Fruit fly (Drosophila melanogaster) ovary, adult (tissue): ENCODE data around the gene MESR6.

Experiments used
- CG17801 ChIP-seq: fragments of 200-800 bp; optimal IDR thresholded peaks from 2 replicates; lab custom pipeline; 2019; ENCODE audit warnings: missing biosample characterization, mild to moderate bottlenecking, missing genetic modification characterization, moderate library complexity; ENCODE audit not compliant: partially characterized antibody

The MESR6 gene

dm6 chr3L:19085688-19086363 is 6.6 kb upstream of the MESR6 start:
- no peak for TF ChIP-seq CG17801 (GFP tag; lab: Kevin White, UChicago)

dm6 chr3L:19086364-19087200 is 5.9 kb upstream of the MESR6 start, which contains the start of gene Mkp3:
TSS of gene Mkp3 (minus strand) at chr3L:19086426.
- TF ChIP-seq CG17801 (GFP tag; lab: Kevin White, UChicago): peak; percentile 91

dm6 chr3L:19087369-19088275 is 4.8 kb upstream of the MESR6 start:
- no peak for TF ChIP-seq CG17801 (GFP tag; lab: Kevin White, UChicago)

DNA sequence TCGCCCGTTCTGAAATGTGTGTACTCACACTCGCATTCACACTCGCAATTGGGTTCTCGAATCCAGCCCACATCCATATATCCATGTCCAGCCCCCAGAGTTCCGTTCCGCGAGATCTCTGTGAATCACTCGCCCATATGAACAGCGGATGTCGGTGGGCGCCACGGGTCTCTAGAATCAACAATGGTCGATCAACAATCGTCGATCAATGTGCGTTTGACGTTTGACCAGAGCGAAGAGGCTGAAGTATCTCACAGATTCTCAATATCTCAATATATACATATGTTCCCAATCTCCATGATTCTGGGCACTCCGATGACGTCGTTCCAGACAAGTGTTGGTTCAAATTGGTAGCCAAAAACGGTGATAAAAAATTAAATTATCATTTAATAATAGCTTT is 3.4 kb upstream of the MESR6 start:
- no peak for TF ChIP-seq CG17801 (GFP tag; lab: Kevin White, UChicago)

DNA sequence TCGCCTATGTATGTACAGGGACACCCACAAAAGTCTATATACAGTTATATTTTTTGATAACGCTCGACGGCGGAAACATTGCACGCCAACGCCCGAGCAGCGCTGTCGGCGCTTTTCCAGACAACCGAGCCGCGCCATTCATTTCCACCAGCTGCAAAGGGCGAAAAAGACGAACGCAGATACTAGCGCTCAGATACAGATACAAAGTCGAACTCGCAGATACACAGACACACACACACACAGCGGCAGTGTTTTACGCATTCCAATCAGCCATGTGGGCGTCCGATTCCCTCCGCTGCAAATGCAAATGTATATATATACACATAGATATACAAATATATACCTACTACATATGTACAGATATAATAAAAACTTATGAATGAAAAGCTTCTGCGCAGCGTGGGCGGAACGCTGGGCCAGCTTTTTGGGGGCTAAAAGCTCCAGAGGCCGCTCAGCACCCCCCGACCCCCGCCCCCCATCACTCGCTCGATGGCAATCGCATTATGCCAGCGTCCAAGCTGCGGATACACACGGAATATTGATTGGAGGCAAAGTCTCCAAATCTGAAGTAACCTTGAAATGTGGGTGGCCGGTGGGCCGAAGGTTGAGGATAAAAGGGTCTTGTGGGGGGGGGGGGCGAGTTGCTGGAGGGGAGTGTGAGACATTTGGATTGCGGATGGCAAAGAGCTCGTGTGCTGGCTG is 896 bp upstream of the MESR6 start:
- TF ChIP-seq CG17801 (GFP tag; lab: Kevin White, UChicago): no peak

DNA sequence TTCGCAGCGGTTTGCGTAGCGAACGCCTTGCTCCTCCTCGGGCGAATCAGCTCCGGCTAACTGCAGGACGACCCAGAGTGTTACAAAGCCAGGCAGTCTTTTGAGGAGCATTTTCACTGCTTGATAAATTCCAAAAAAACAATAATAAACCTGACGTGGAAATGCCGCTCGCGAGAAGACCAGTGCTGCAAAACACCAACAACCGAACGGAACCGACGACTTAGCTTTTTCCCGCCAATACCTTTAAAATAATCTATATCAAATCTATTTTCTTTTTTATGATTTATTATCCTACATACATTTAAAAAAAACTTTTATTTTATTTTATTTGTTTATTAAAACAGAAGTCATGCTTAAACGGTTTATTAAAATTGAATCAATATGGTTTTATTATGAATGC is 3.6 kb downstream of the MESR6 start, which contains the start of gene CNPYb:
Gene CNPYb, minus strand, starts transcription at position 186 of the 400 bp plus-strand sequence.
- no peak for TF ChIP-seq CG17801 (GFP tag; lab: Kevin White, UChicago)

- TF ChIP-seq CG17801 (GFP tag; lab: Kevin White, UChicago): no peak
Observed at dm6 chr3L:19097102-19097501, 4.6 kb downstream of the MESR6 start.

DNA sequence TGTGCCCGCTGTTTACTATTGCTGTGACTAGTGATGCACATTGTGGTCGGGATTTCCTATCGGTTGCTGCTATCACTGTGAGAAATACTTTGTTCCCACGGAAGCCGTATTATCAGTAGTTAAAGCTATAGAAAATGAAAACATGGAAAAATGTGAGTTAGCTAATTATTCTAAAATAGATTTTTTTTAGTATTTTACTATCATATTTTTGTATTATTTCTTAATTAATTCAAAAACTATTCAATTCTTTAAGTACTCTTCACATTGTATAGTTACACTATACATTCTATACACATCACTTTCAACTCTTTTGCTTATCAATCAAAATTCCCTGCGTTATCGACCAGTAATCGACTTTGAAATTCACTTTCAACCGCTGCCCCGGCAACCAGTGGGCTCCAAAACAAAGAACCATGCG is 5.2 kb downstream of the MESR6 start, which contains the start of the genes Naxd and CG14079:
Gene Naxd, minus strand, starts transcription at position 45 of the 418 bp plus-strand sequence.
Gene CG14079, plus strand, starts transcription at position 335 of the 418 bp plus-strand sequence.
- peak; percentile 90 for TF ChIP-seq CG17801 (GFP tag; lab: Kevin White, UChicago)

- TF ChIP-seq CG17801 (GFP tag; lab: Kevin White, UChicago): no peak
Observed at dm6 chr3L:19100188-19100587, 7.7 kb downstream of the MESR6 start, which contains the start of gene Gem2. TSS of gene Gem2 (minus strand) at chr3L:19100363.

DNA sequence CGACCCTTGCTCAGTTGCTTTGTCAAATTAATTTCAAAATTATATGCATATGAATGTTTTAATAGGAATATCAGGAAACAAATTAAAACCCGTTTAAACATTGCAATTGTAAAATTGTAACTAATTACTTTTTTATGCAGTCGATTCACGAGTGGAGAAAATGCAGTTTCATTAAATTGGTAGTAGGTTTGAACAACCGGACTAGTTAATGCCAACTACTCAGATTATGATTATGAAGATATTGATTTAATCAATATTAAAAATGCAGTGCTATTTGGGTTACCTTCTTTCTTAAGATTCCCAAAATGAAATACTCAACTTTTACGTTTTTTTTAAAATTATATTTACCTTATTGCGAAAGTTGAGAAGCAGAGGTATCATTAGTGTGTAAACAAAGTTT is 37.1 kb downstream of the MESR6 start, which contains the start of gene Spn75F:
Gene Spn75F, minus strand, starts transcription at position 101 of the 400 bp plus-strand sequence.
- TF ChIP-seq CG17801 (GFP tag; lab: Kevin White, UChicago): no peak

DNA sequence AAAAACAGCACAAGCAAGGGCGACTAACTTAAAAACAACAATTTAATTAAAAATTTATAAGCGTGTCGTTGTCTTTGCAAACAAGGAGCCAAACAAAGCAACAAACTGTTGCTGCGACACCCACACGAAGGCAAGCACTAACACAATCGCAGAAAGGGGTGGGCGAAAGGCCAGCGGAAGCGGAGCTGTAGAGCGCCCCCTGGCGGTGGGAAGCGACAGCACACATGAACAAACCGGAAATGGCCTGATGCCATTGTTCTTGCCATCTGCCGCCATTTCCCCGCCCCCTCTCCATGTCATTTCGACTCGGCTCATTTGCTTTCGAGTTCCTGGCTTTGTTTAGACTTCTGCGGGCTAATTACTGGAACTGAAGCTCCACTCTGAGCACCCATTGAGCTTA is 40.1 kb downstream of the MESR6 start:
- no peak for TF ChIP-seq CG17801 (GFP tag; lab: Kevin White, UChicago)

DNA sequence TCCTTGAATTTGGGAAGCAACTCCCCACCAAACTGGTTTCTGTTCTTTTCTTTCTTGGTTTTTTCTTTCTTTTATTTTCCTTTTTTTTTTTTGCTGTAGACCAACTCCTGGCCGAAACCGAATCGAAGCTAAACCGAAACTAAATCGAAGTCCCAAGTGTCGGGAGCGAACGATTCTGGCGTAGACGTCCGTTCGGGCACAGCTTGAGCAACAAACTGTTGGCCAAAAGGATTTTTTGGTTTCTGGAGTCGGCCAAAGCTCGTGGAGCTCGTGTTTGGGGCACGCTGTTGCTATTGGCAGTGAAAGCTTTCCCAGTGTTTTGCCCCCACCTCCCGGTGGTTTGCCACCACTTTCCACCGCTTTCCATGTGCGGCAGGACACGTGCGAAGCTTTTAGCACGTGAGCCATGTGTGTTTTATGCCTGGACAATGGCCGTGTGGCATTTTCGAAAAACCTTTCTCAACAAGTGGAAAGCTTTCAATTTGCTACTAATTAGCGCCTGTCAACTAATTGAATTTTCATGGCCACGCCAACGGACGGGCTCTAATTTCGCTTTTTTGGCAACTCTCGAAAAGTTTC is 46.5 kb downstream of the MESR6 start, which contains the start of gene CG14082:
Gene CG14082, minus strand, starts transcription at position 51 of the 579 bp plus-strand sequence.
- no peak for TF ChIP-seq CG17801 (GFP tag; lab: Kevin White, UChicago)
